Worm (Caenorhabditis elegans) whole organism, L4 larva: ENCODE results near the gene M6.4.
A peak's percentile ranks its signal among the peaks of the same experiment; 100 is the strongest.

ENCODE experiments used
- F10B5.3 ChIP-seq: sonication (generic microtip); optimal IDR thresholded peaks from 2 replicates; lab custom pipeline; 2016; ENCODE audit warnings: mild to moderate bottlenecking, missing genetic modification characterization, missing compliant biosample characterization
- F26F4.8 ChIP-seq: fragments of 200-800 bp; sonication (Bioruptor generic); conservative IDR thresholded peaks from 2 replicates; pipeline ENCODE4 v1.3.6; 2022; ENCODE audit warnings: missing genetic modification characterization, missing compliant biosample characterization
- F37D6.2 ChIP-seq: sonication (generic microtip); optimal IDR thresholded peaks from 2 replicates; lab custom pipeline; 2016; ENCODE audit warnings: mild to moderate bottlenecking, missing genetic modification characterization, missing compliant biosample characterization
- F49E8.2 ChIP-seq: sonication (generic microtip); optimal IDR thresholded peaks from 2 replicates; lab custom pipeline; 2016; ENCODE audit warnings: missing compliant biosample characterization, mild to moderate bottlenecking, missing genetic modification characterization, borderline replicate concordance
- R02D3.7 ChIP-seq: fragments of 150-350 bp; sonication (generic microtip); optimal IDR thresholded peaks from 3 replicates; lab custom pipeline; 2014; ENCODE audit warnings: missing biosample characterization, missing genetic modification characterization
- Y5F2A.4 ChIP-seq: fragments of 200-800 bp; sonication (Bioruptor generic); optimal IDR thresholded peaks from 2 replicates; lab custom pipeline; 2018; ENCODE audit warnings: mild to moderate bottlenecking, missing genetic modification characterization, missing compliant biosample characterization
- aha-1 ChIP-seq: fragments of 150-350 bp; peaks from one replicate; lab custom pipeline; 2014; ENCODE audit warnings: missing biosample characterization, missing genetic modification characterization
- aly-2 ChIP-seq: sonication (generic microtip); optimal IDR thresholded peaks from 2 replicates; lab custom pipeline; 2018; ENCODE audit warnings: missing biosample characterization, missing genetic modification characterization
- ceh-20 ChIP-seq: fragments of 200-800 bp; sonication (Bioruptor generic); IDR thresholded peaks from 2 replicates; pipeline ENCODE4 v1.3.6; 2022; ENCODE audit warnings: missing genetic modification reagents, missing genetic modification characterization, missing compliant biosample characterization
- ceh-28 ChIP-seq: fragments of 150-350 bp; optimal IDR thresholded peaks from 2 replicates; lab custom pipeline; 2014; ENCODE audit warnings: missing biosample characterization, missing genetic modification reagents, missing genetic modification characterization
- ceh-44 ChIP-seq: fragments of 200-800 bp; sonication (Bioruptor generic); IDR thresholded peaks from 2 replicates; pipeline ENCODE4 v1.3.6; 2022; ENCODE audit warnings: missing genetic modification reagents, missing genetic modification characterization, missing compliant biosample characterization
- cey-2 ChIP-seq: sonication (generic microtip); optimal IDR thresholded peaks from 3 replicates; lab custom pipeline; 2017; ENCODE audit warnings: missing genetic modification characterization, mild to moderate bottlenecking, missing compliant biosample characterization, antibody characterized with exemption, borderline replicate concordance; ENCODE audit not compliant: insufficient read depth
- ctbp-1 ChIP-seq: fragments of 200-800 bp; sonication (Bioruptor generic); IDR thresholded peaks from 2 replicates; pipeline ENCODE4 v1.3.6; 2022; ENCODE audit warnings: missing genetic modification reagents, missing genetic modification characterization, missing compliant biosample characterization
- daf-12 ChIP-seq: fragments of 150-350 bp; optimal IDR thresholded peaks from 2 replicates; lab custom pipeline; 2014; ENCODE audit warnings: missing biosample characterization, missing genetic modification reagents, missing genetic modification characterization
- daf-16 ChIP-seq, 3 experiments: sonication (generic microtip); optimal IDR thresholded peaks; 2 replicates each; lab custom pipeline; 2016 to 2017; ENCODE audit warnings: missing genetic modification characterization in 3 of 3, missing genetic modification reagents in 3 of 3, mild to moderate bottlenecking in 2 of 3, missing compliant biosample characterization in 2 of 3, missing biosample characterization in 1 of 3, moderate library complexity in 1 of 3
- daf-19 ChIP-seq: fragments of 200-800 bp; sonication (Bioruptor generic); conservative IDR thresholded peaks from 2 replicates; pipeline ENCODE4 v1.3.6; 2022; ENCODE audit warnings: missing genetic modification characterization, missing compliant biosample characterization
- dmd-8 ChIP-seq: fragments of 200-800 bp; sonication (Bioruptor generic); IDR thresholded peaks from 2 replicates; pipeline ENCODE4 v1.3.6; 2022; ENCODE audit warnings: missing genetic modification characterization, missing compliant biosample characterization
- dpl-1 ChIP-seq: fragments of 150-350 bp; optimal IDR thresholded peaks from 2 replicates; lab custom pipeline; 2014; ENCODE audit warnings: missing biosample characterization, missing genetic modification reagents, missing genetic modification characterization
- dve-1 ChIP-seq: sonication (generic microtip); optimal IDR thresholded peaks from 2 replicates; lab custom pipeline; 2017; ENCODE audit warnings: antibody characterized with exemption, mild to moderate bottlenecking, missing genetic modification characterization, missing compliant biosample characterization; ENCODE audit not compliant: insufficient read depth
- egl-27 ChIP-seq: sonication (generic microtip); optimal IDR thresholded peaks from 3 replicates; lab custom pipeline; 2017; ENCODE audit warnings: missing biosample characterization, missing genetic modification reagents, missing genetic modification characterization
- egl-43 ChIP-seq: fragments of 200-800 bp; sonication (Bioruptor generic); IDR thresholded peaks from 2 replicates; pipeline ENCODE4 v1.3.6; 2022; ENCODE audit warnings: missing genetic modification reagents, missing genetic modification characterization, missing compliant biosample characterization
- gei-8 ChIP-seq: fragments of 200-800 bp; sonication (Bioruptor generic); optimal IDR thresholded peaks from 2 replicates; lab custom pipeline; 2018; ENCODE audit warnings: mild to moderate bottlenecking, missing genetic modification characterization, missing compliant biosample characterization
- hif-1 ChIP-seq, 2 experiments: sonication (generic microtip); optimal IDR thresholded peaks; 2 replicates each; lab custom pipeline; 2016 to 2017; ENCODE audit warnings: missing compliant biosample characterization in 2 of 2, missing genetic modification characterization in 2 of 2, missing genetic modification reagents in 2 of 2, missing genotype in 2 of 2, mild to moderate bottlenecking in 1 of 2
- hlh-11 ChIP-seq: fragments of 200-800 bp; sonication (Bioruptor generic); optimal IDR thresholded peaks from 2 replicates; lab custom pipeline; 2018; ENCODE audit warnings: mild to moderate bottlenecking, missing genetic modification characterization, missing compliant biosample characterization
- hmg-1.1 ChIP-seq: fragments of 200-800 bp; sonication (Bioruptor generic); IDR thresholded peaks from 2 replicates; pipeline ENCODE4 v1.3.6; 2022; ENCODE audit warnings: missing genetic modification reagents, missing genetic modification characterization, missing compliant biosample characterization
- lim-7 ChIP-seq: fragments of 200-800 bp; sonication (Bioruptor generic); IDR thresholded peaks from 2 replicates; pipeline ENCODE4 v1.3.6; 2022; ENCODE audit warnings: missing genetic modification characterization, missing compliant biosample characterization
- lin-1 ChIP-seq: fragments of 200-800 bp; sonication (Bioruptor generic); IDR thresholded peaks from 2 replicates; pipeline ENCODE4 v1.3.6; 2022; ENCODE audit warnings: missing genetic modification reagents, missing genetic modification characterization, missing compliant biosample characterization
- lin-13 ChIP-seq: fragments of 150-350 bp; optimal IDR thresholded peaks from 2 replicates; lab custom pipeline; 2014; ENCODE audit warnings: missing biosample characterization, missing genetic modification reagents, missing genetic modification characterization
- lin-39 ChIP-seq: fragments of 150-350 bp; optimal IDR thresholded peaks from 2 replicates; lab custom pipeline; 2014; ENCODE audit warnings: missing biosample characterization, missing genetic modification reagents, missing genetic modification characterization
- lsy-2 ChIP-seq, 2 experiments: fragments of 150-350 bp in 1 of 2; sonication (generic microtip) in 1 of 2; optimal IDR thresholded peaks; 2 replicates each; lab custom pipeline; 2014 to 2017; ENCODE audit warnings: missing biosample characterization in 2 of 2, missing genetic modification characterization in 2 of 2
- madf-5 ChIP-seq, 2 experiments: fragments of 200-800 bp; sonication (Bioruptor generic); IDR thresholded peaks; 2 replicates each; pipeline ENCODE4 v1.3.6; 2022; ENCODE audit warnings: missing compliant biosample characterization in 2 of 2, missing genetic modification characterization in 2 of 2
- madf-9 ChIP-seq: fragments of 200-800 bp; sonication (Bioruptor generic); conservative IDR thresholded peaks from 2 replicates; pipeline ENCODE4 v1.3.6; 2022; ENCODE audit warnings: missing genetic modification reagents, missing genetic modification characterization, missing compliant biosample characterization
- mdl-1 ChIP-seq, 2 experiments: fragments of 150-350 bp in 1 of 2; sonication (generic microtip) in 1 of 2; optimal IDR thresholded peaks; 2 replicates each; lab custom pipeline; 2014 to 2017; ENCODE audit warnings: missing biosample characterization in 2 of 2, missing genetic modification characterization in 2 of 2
- mep-1 ChIP-seq: fragments of 150-350 bp; sonication (generic microtip); optimal IDR thresholded peaks from 3 replicates; lab custom pipeline; 2014; ENCODE audit warnings: missing biosample characterization, missing genetic modification characterization
- mxl-3 ChIP-seq: fragments of 200-800 bp; sonication (Bioruptor generic); optimal IDR thresholded peaks from 2 replicates; lab custom pipeline; 2018; ENCODE audit warnings: mild to moderate bottlenecking, missing genetic modification characterization, missing compliant biosample characterization
- nhr-11 ChIP-seq: fragments of 150-350 bp; optimal IDR thresholded peaks from 2 replicates; lab custom pipeline; 2014; ENCODE audit warnings: missing biosample characterization, missing genetic modification characterization
- nhr-76 ChIP-seq: fragments of 150-350 bp; optimal IDR thresholded peaks from 2 replicates; lab custom pipeline; 2014; ENCODE audit warnings: missing biosample characterization, missing genetic modification characterization
- php-3 ChIP-seq: fragments of 200-800 bp; sonication (Bioruptor generic); IDR thresholded peaks from 2 replicates; pipeline ENCODE4 v1.3.6; 2022; ENCODE audit warnings: missing genetic modification reagents, missing genetic modification characterization, missing compliant biosample characterization
- rbr-2 ChIP-seq: sonication (generic microtip); optimal IDR thresholded peaks from 2 replicates; lab custom pipeline; 2016; ENCODE audit warnings: missing genotype, missing genetic modification characterization, missing compliant biosample characterization
- set-16 ChIP-seq: fragments of 200-800 bp; sonication (Bioruptor generic); IDR thresholded peaks from 2 replicates; pipeline ENCODE4 v1.3.6; 2022; ENCODE audit warnings: missing genetic modification reagents, missing genetic modification characterization, missing compliant biosample characterization
- snpc-4 ChIP-seq: fragments of 150-350 bp; optimal IDR thresholded peaks from 2 replicates; lab custom pipeline; 2014; ENCODE audit warnings: missing biosample characterization, missing genetic modification characterization
- tag-97 ChIP-seq: fragments of 200-800 bp; sonication (Bioruptor generic); IDR thresholded peaks from 2 replicates; pipeline ENCODE4 v1.3.6; 2022; ENCODE audit warnings: missing genetic modification characterization, missing compliant biosample characterization
- zfp-3 ChIP-seq: fragments of 200-800 bp; sonication (Bioruptor generic); conservative IDR thresholded peaks from 2 replicates; pipeline ENCODE4 v1.3.6; 2022; ENCODE audit warnings: missing genetic modification reagents, missing genetic modification characterization, missing compliant biosample characterization
- zip-11 ChIP-seq: fragments of 200-800 bp; sonication (Bioruptor generic); IDR thresholded peaks from 2 replicates; pipeline ENCODE4 v1.3.6; 2022; ENCODE audit warnings: missing genetic modification characterization, missing compliant biosample characterization
- ztf-11 ChIP-seq: fragments of 150-350 bp; optimal IDR thresholded peaks from 2 replicates; lab custom pipeline; 2014; ENCODE audit warnings: missing biosample characterization, missing genetic modification characterization
- ztf-7 ChIP-seq: fragments of 150-350 bp; optimal IDR thresholded peaks from 2 replicates; lab custom pipeline; 2014; ENCODE audit warnings: missing biosample characterization, missing genetic modification characterization

The M6.4 gene

ce11 chrX:601340-601757, 27.6 kb upstream of the M6.4 start (continued):
- peak; percentile 82 for TF ChIP-seq set-16 (GFP tag; lab: Robert Waterston, UW)
- no peak for TF ChIP-seq snpc-4 (tag; lab: Kevin White, UChicago)
- no peak for TF ChIP-seq dmd-8
- TF ChIP-seq ceh-44: 0 out of 2 replicates have a peak, but pooled peaks have one; percentile 4
- TF ChIP-seq aly-2 (tag; lab: Kevin White, UChicago): no peak
- TF ChIP-seq tag-97 (GFP tag; lab: Robert Waterston, UW): no peak
- TF ChIP-seq egl-43 (GFP tag; lab: Robert Waterston, UW): peak; percentile 68
- no peak for TF ChIP-seq gei-8
- peak; percentile 55 for TF ChIP-seq mep-1
- no peak for TF ChIP-seq daf-16 (GFP tag; optimal IDR thresholded peaks at IDR 0.05; lab: Kevin White, UChicago)
- TF ChIP-seq daf-16 (tag; optimal IDR thresholded peaks at IDR 0.05; lab: Kevin White, UChicago): no peak
- peak; percentile 69 for TF ChIP-seq rbr-2 (tag; lab: Kevin White, UChicago)
- peak; percentile 81 for TF ChIP-seq hmg-1.1 (GFP tag; lab: Robert Waterston, UW)
- TF ChIP-seq lim-7 (GFP tag; lab: Robert Waterston, UW): no peak
- TF ChIP-seq lsy-2 (tag; optimal IDR thresholded peaks at IDR 0.05; lab: Kevin White, UChicago): peak in 1 of 2 experiments; percentile 32
- 0 out of 2 replicates have a peak, but pooled peaks have one; percentile 52 for TF ChIP-seq ctbp-1
- TF ChIP-seq hif-1 (tag; optimal IDR thresholded peaks at IDR 0.05; lab: Kevin White, UChicago): peak in 1 of 2 experiments; percentile 88
- no peak for TF ChIP-seq madf-5 (GFP tag; IDR thresholded peaks at IDR 0.05; lab: Robert Waterston, UW)
- TF ChIP-seq egl-27 (tag; lab: Kevin White, UChicago): no peak
- TF ChIP-seq F26F4.8 (GFP tag; lab: Robert Waterston, UW): no peak
- TF ChIP-seq mdl-1 (tag; optimal IDR thresholded peaks at IDR 0.05; lab: Kevin White, UChicago): peak in 1 of 2 experiments; percentile 42
- TF ChIP-seq ceh-28 (tag; lab: Kevin White, UChicago): no peak
- TF ChIP-seq cey-2 (tag; lab: Kevin White, UChicago): no peak
- TF ChIP-seq F37D6.2: peak; percentile 36
- no peak for TF ChIP-seq nhr-11 (tag; lab: Kevin White, UChicago)
- no peak for TF ChIP-seq dve-1 (tag; lab: Kevin White, UChicago)
- no peak for TF ChIP-seq F49E8.2 (tag; lab: Kevin White, UChicago)
- TF ChIP-seq daf-19 (GFP tag; lab: Robert Waterston, UW): no peak

DNA sequence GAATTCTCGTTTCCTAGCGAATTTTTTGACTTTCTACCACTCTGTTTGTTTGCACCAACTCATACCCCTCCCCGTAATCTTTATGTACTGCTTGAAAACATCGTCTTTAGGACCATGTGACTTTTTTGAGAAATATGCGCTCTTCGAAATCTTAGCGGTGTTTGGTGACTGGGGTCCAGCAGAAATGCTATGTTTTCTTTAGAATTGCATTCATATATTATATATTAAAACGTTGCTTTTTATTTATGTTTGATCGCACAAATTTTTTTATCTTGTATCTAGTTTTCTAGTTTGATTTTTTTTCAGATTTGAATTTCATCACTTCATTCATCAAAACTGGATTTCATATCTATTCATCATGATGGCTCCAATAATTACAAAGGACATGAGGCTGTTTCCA, 27.1 kb upstream of the M6.4 start, which contains the start of gene F13C5.1:
Gene F13C5.1 (plus strand): TSS at position 301 of the 400 bp plus-strand sequence.
- TF ChIP-seq lin-39 (tag; lab: Kevin White, UChicago) (no peak), aha-1 (no peak), F49E8.2 (tag; lab: Kevin White, UChicago) (no peak), mxl-3 (GFP tag; lab: Kevin White, UChicago) (no peak), zip-11 (GFP tag; lab: Robert Waterston, UW) (no peak), dpl-1 (no peak), Y5F2A.4 (GFP tag; lab: Kevin White, UChicago) (no peak), gei-8 (no peak), lin-1 (GFP tag; lab: Robert Waterston, UW) (no peak), ctbp-1 (no peak), php-3 (GFP tag; lab: Robert Waterston, UW) (no peak), daf-12 (tag; lab: Kevin White, UChicago) (no peak)

ce11 chrX:608392-608791, 20.6 kb upstream of the M6.4 start, which contains the start of gene F13C5.5:
Gene F13C5.5 (minus strand): TSS chrX:608492.
- TF ChIP-seq egl-43 (GFP tag; lab: Robert Waterston, UW) (no peak), F10B5.3 (tag; lab: Kevin White, UChicago) (no peak), R02D3.7 (tag; lab: Kevin White, UChicago) (no peak), nhr-76 (tag; lab: Kevin White, UChicago) (no peak), ztf-11 (no peak), hif-1 (tag; optimal IDR thresholded peaks at IDR 0.05; lab: Kevin White, UChicago) (no peak), madf-9 (no peak), F37D6.2 (no peak), ztf-7 (tag; lab: Kevin White, UChicago) (no peak), zfp-3 (GFP tag; lab: Robert Waterston, UW) (no peak), mdl-1 (tag; optimal IDR thresholded peaks at IDR 0.05; lab: Kevin White, UChicago) (no peak), lin-13 (GFP tag; lab: Kevin White, UChicago) (no peak), ceh-20 (GFP tag; lab: Robert Waterston, UW) (no peak), hlh-11 (tag; lab: Kevin White, UChicago) (no peak)
